Fruit fly (Drosophila melanogaster) whole organism, embryonic: ENCODE data around the gene CG1273.

Experiments
- Antp ChIP-seq: fragments of 200-800 bp; sonication (Bioruptor generic); optimal IDR thresholded peaks from 3 replicates; lab custom pipeline; 2016; ENCODE audit warnings: missing biosample characterization, missing genetic modification characterization
- Atf3 ChIP-seq: fragments of 200-800 bp; sonication (Bioruptor generic); optimal IDR thresholded peaks from 3 replicates; lab custom pipeline; 2016; ENCODE audit warnings: missing biosample characterization, missing genetic modification characterization
- Bteb2 ChIP-seq: fragments of 200-800 bp; sonication (Bioruptor generic); optimal IDR thresholded peaks from 2 replicates; lab custom pipeline; 2016; ENCODE audit warnings: missing biosample characterization, missing genetic modification characterization
- CG10267 ChIP-seq: fragments of 200-800 bp; sonication (Bioruptor generic); optimal IDR thresholded peaks from 2 replicates; lab custom pipeline; 2018; ENCODE audit warnings: missing biosample characterization, mild to moderate bottlenecking, missing genetic modification characterization, moderate library complexity
- CG10565 ChIP-seq: fragments of 200-800 bp; sonication (Bioruptor generic); optimal IDR thresholded peaks from 3 replicates; lab custom pipeline; 2016; ENCODE audit warnings: missing biosample characterization, mild to moderate bottlenecking, missing genetic modification characterization
- CG11085 ChIP-seq: fragments of 200-800 bp; sonication (Bioruptor generic); IDR thresholded peaks from 2 replicates; pipeline ENCODE4 v1.3.6; 2022; ENCODE audit warnings: missing biosample characterization, missing genetic modification characterization
- CG12744 ChIP-seq: fragments of 200-800 bp; sonication (Bioruptor generic); optimal IDR thresholded peaks from 2 replicates; lab custom pipeline; 2016; ENCODE audit warnings: missing biosample characterization, missing genetic modification characterization
- CG14014 ChIP-seq: fragments of 200-800 bp; sonication (Bioruptor generic); IDR thresholded peaks from 2 replicates; pipeline ENCODE4 v1.3.6; 2022; ENCODE audit warnings: missing biosample characterization, missing genetic modification characterization
- CG1529 ChIP-seq: fragments of 200-800 bp; sonication (Bioruptor generic); optimal IDR thresholded peaks from 3 replicates; lab custom pipeline; 2018; ENCODE audit warnings: missing biosample characterization, missing genetic modification characterization
- CG15601 ChIP-seq: fragments of 200-800 bp; sonication (Bioruptor generic); optimal IDR thresholded peaks from 3 replicates; lab custom pipeline; 2019; ENCODE audit warnings: missing biosample characterization, mild to moderate bottlenecking, missing genetic modification characterization, moderate library complexity
- CG1792 ChIP-seq: fragments of 200-800 bp; sonication (Bioruptor generic); optimal IDR thresholded peaks from 2 replicates; lab custom pipeline; 2016; ENCODE audit warnings: missing biosample characterization, missing genetic modification characterization
- CG2116 ChIP-seq: fragments of 200-800 bp; sonication (Bioruptor generic); optimal IDR thresholded peaks from 3 replicates; lab custom pipeline; 2018; ENCODE audit warnings: missing biosample characterization, mild to moderate bottlenecking, missing genetic modification characterization
- CG2889 ChIP-seq: fragments of 200-800 bp; sonication (Bioruptor generic); IDR thresholded peaks from 3 replicates; pipeline ENCODE4 v1.3.6; 2022; ENCODE audit warnings: missing biosample characterization, missing genetic modification characterization
- CG31388 ChIP-seq: fragments of 200-800 bp; sonication (Bioruptor generic); optimal IDR thresholded peaks from 2 replicates; lab custom pipeline; 2016; ENCODE audit warnings: missing biosample characterization, missing genetic modification characterization
- CG3726 ChIP-seq: fragments of 200-800 bp; sonication (Bioruptor generic); IDR thresholded peaks from 3 replicates; pipeline ENCODE4, ENCODE4 v1.3.6; 2022; ENCODE audit warnings: missing biosample characterization, missing genetic modification characterization
- CG4328 ChIP-seq: fragments of 200-800 bp; sonication (Bioruptor generic); optimal IDR thresholded peaks from 3 replicates; lab custom pipeline; 2017; ENCODE audit warnings: missing biosample characterization, missing genetic modification reagents, missing genetic modification characterization
- CG6175 ChIP-seq: fragments of 200-800 bp; sonication (Bioruptor generic); IDR thresholded peaks from 3 replicates; pipeline ENCODE4 v1.3.6; 2022; ENCODE audit warnings: missing biosample characterization, missing genetic modification characterization
- CG6765 ChIP-seq: fragments of 200-800 bp; sonication (Bioruptor generic); optimal IDR thresholded peaks from 3 replicates; lab custom pipeline; 2017; ENCODE audit warnings: missing biosample characterization, mild to moderate bottlenecking, missing genetic modification characterization
- CG8924 ChIP-seq: fragments of 200-800 bp; optimal IDR thresholded peaks from 3 replicates; lab custom pipeline; 2019; ENCODE audit warnings: missing biosample characterization, mild to moderate bottlenecking, missing genetic modification characterization, moderate library complexity
- CG8944 ChIP-seq: fragments of 200-800 bp; sonication (Bioruptor generic); optimal IDR thresholded peaks from 3 replicates; lab custom pipeline; 2016; ENCODE audit warnings: missing biosample characterization, missing genetic modification characterization
- CG9932 ChIP-seq: fragments of 200-800 bp; sonication (Bioruptor generic); IDR thresholded peaks from 2 replicates; pipeline ENCODE4 v1.3.6; 2022; ENCODE audit warnings: missing biosample characterization, missing genetic modification characterization
- CTCF ChIP-seq: fragments of 200-800 bp; sonication (Bioruptor generic); optimal IDR thresholded peaks from 2 replicates; lab custom pipeline; 2017; ENCODE audit warnings: missing biosample characterization, mild to moderate bottlenecking, missing genetic modification characterization, moderate library complexity
- Fer1 ChIP-seq: fragments of 200-800 bp; sonication (Bioruptor generic); optimal IDR thresholded peaks from 2 replicates; lab custom pipeline; 2017; ENCODE audit warnings: missing biosample characterization, mild to moderate bottlenecking, missing genetic modification characterization
- HLH3B ChIP-seq: fragments of 200-800 bp; sonication (Bioruptor generic); IDR thresholded peaks from 2 replicates; pipeline ENCODE4 v1.3.6; 2022; ENCODE audit warnings: missing biosample characterization, missing genetic modification characterization
- Hand ChIP-seq: fragments of 200-800 bp; sonication (Bioruptor generic); optimal IDR thresholded peaks from 2 replicates; lab custom pipeline; 2017; ENCODE audit warnings: mild to moderate bottlenecking, missing biosample characterization, missing genetic modification reagents, missing genetic modification characterization
- HmgZ ChIP-seq: fragments of 200-800 bp; sonication (Bioruptor generic); optimal IDR thresholded peaks from 2 replicates; lab custom pipeline; 2018; ENCODE audit warnings: missing biosample characterization, mild to moderate bottlenecking, missing genetic modification characterization
- Hmr ChIP-seq: fragments of 200-800 bp; sonication (Bioruptor generic); optimal IDR thresholded peaks from 3 replicates; lab custom pipeline; 2017; ENCODE audit warnings: mild to moderate bottlenecking, missing biosample characterization, missing genetic modification reagents, missing genetic modification characterization
- Hr51 ChIP-seq, 2 experiments: fragments of 200-800 bp; sonication (Bioruptor generic); optimal IDR thresholded peaks; 2 replicates in 1 of 2; 3 replicates in 1 of 2; lab custom pipeline; 2016 to 2018; ENCODE audit warnings: missing biosample characterization in 2 of 2, missing genetic modification characterization in 2 of 2, mild to moderate bottlenecking in 1 of 2, moderate library complexity in 1 of 2
- Hsf ChIP-seq: fragments of 200-800 bp; sonication (Bioruptor generic); optimal IDR thresholded peaks from 3 replicates; lab custom pipeline; 2016; ENCODE audit warnings: missing biosample characterization, missing genetic modification characterization
- MBD-R2 ChIP-seq: fragments of 200-800 bp; sonication (Bioruptor generic); IDR thresholded peaks from 2 replicates; pipeline ENCODE4 v1.3.6; 2022; ENCODE audit warnings: missing biosample characterization, missing genetic modification characterization
- Mad ChIP-seq: fragments of 200-800 bp; sonication (Bioruptor generic); optimal IDR thresholded peaks from 2 replicates; lab custom pipeline; 2016; ENCODE audit warnings: missing biosample characterization, missing genetic modification characterization
- Mrtf ChIP-seq: fragments of 200-800 bp; sonication (Bioruptor generic); IDR thresholded peaks from 3 replicates; pipeline ENCODE4 v1.3.6; 2022; ENCODE audit warnings: missing biosample characterization, missing genetic modification characterization
- NC2β ChIP-seq: fragments of 200-800 bp; sonication (Bioruptor generic); optimal IDR thresholded peaks from 2 replicates; lab custom pipeline; 2016; ENCODE audit warnings: missing biosample characterization, missing genetic modification characterization
- Stat92E ChIP-seq, 3 experiments: fragments of >200 bp in 2 of 3; fragments of 200-800 bp in 1 of 3; sonication (Bioruptor generic) in 1 of 3; optimal IDR thresholded peaks; 2 replicates each; lab custom pipeline; 2017 to 2019; ENCODE audit warnings: missing biosample characterization in 3 of 3, missing genetic modification characterization in 3 of 3, mild to moderate bottlenecking in 1 of 3, moderate library complexity in 1 of 3
- amos ChIP-seq: fragments of 200-800 bp; sonication (Bioruptor generic); IDR thresholded peaks from 2 replicates; pipeline ENCODE4 v1.3.6; 2022; ENCODE audit warnings: missing biosample characterization, missing genetic modification characterization; ENCODE audit not compliant: partially characterized antibody
- az2 ChIP-seq: fragments of 200-800 bp; sonication (Bioruptor generic); optimal IDR thresholded peaks from 3 replicates; lab custom pipeline; 2016; ENCODE audit warnings: missing biosample characterization, missing genetic modification characterization
- bbx ChIP-seq: fragments of 200-800 bp; sonication (Bioruptor generic); IDR thresholded peaks from 2 replicates; pipeline ENCODE4 v1.3.6; 2022; ENCODE audit warnings: missing biosample characterization, missing genetic modification characterization; ENCODE audit not compliant: partially characterized antibody
- chn ChIP-seq: fragments of 200-800 bp; sonication (Bioruptor generic); optimal IDR thresholded peaks from 2 replicates; lab custom pipeline; 2016; ENCODE audit warnings: missing biosample characterization, missing genetic modification characterization
- croc ChIP-seq: fragments of 200-800 bp; sonication (Bioruptor generic); conservative IDR thresholded peaks from 3 replicates; pipeline ENCODE4 v1.3.6; 2022; ENCODE audit warnings: missing biosample characterization, missing genetic modification characterization
- dm ChIP-seq: fragments of 200-800 bp; sonication (Bioruptor generic); optimal IDR thresholded peaks from 3 replicates; lab custom pipeline; 2016; ENCODE audit warnings: missing biosample characterization, missing genetic modification characterization
- ems ChIP-seq: fragments of 200-800 bp; sonication (Bioruptor generic); optimal IDR thresholded peaks from 3 replicates; lab custom pipeline; 2016; ENCODE audit warnings: missing biosample characterization, missing genetic modification characterization
- fru ChIP-seq: fragments of >200 bp; optimal IDR thresholded peaks from 2 replicates; lab custom pipeline; 2017
- ind ChIP-seq: fragments of 200-800 bp; sonication (Bioruptor generic); optimal IDR thresholded peaks from 3 replicates; lab custom pipeline; 2016; ENCODE audit warnings: missing biosample characterization, missing genetic modification characterization
- lab ChIP-seq: fragments of 200-800 bp; sonication (Bioruptor generic); optimal IDR thresholded peaks from 3 replicates; lab custom pipeline; 2017; ENCODE audit warnings: missing biosample characterization, missing genetic modification characterization, mild to moderate bottlenecking, moderate library complexity, missing genetic modification reagents
- lbe ChIP-seq: fragments of 200-800 bp; sonication (Bioruptor generic); optimal IDR thresholded peaks from 2 replicates; lab custom pipeline; 2016; ENCODE audit warnings: missing biosample characterization, mild to moderate bottlenecking, missing genetic modification characterization
- mam ChIP-seq: fragments of 200-800 bp; sonication (Bioruptor generic); optimal IDR thresholded peaks from 3 replicates; lab custom pipeline; 2016; ENCODE audit warnings: missing biosample characterization, missing genetic modification characterization
- pzg ChIP-seq: fragments of 200-800 bp; sonication (Bioruptor generic); optimal IDR thresholded peaks from 3 replicates; lab custom pipeline; 2018; ENCODE audit warnings: missing biosample characterization, mild to moderate bottlenecking, missing genetic modification characterization, moderate library complexity
- repo ChIP-seq: fragments of 200-800 bp; sonication (Bioruptor generic); optimal IDR thresholded peaks from 2 replicates; lab custom pipeline; 2016; ENCODE audit warnings: missing biosample characterization, missing genetic modification characterization
- tin ChIP-seq: fragments of 200-800 bp; sonication (Bioruptor generic); optimal IDR thresholded peaks from 3 replicates; lab custom pipeline; 2016; ENCODE audit warnings: missing biosample characterization, missing genetic modification characterization
- tio ChIP-seq: fragments of 200-800 bp; sonication (Bioruptor generic); optimal IDR thresholded peaks from 2 replicates; lab custom pipeline; 2017; ENCODE audit warnings: missing biosample characterization, missing genetic modification characterization, inconsistent platforms
- zen ChIP-seq: fragments of 200-800 bp; sonication (Bioruptor generic); optimal IDR thresholded peaks from 3 replicates; lab custom pipeline; 2018; ENCODE audit warnings: missing biosample characterization, mild to moderate bottlenecking, missing genetic modification characterization, moderate library complexity
- zfh1 ChIP-seq: fragments of 200-800 bp; sonication (Bioruptor generic); IDR thresholded peaks from 3 replicates; pipeline ENCODE4 v1.3.6; 2022; ENCODE audit warnings: missing biosample characterization, missing genetic modification characterization

CG1273 gene

DNA sequence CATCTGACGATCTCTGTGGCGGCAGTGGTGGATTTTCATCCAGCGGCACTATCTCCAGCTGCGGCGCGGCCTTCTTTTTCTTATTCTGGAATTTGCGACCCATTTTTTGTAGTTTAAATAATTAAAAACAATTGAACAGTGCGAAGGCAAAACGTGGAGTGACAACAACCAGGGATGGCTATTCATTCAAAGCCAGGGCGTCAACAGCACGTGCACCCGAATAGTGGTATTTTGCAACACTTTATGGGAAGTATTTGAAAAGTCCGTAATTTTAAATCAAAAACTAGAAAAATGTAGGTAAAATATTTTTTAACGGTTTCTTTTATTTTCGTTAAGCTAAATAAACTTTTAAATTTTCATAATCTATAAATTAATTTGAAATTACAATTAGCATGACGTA is 19.1 kb downstream of the CG1273 start, which contains the start of gene CG11583 (continued):
- TF ChIP-seq HmgZ (tag; lab: Kevin White, UChicago) (peak; percentile 52), mam (GFP tag; lab: Kevin White, UChicago) (peak; percentile 69), CTCF (GFP tag; lab: Kevin White, UChicago) (peak; percentile 36), az2 (GFP tag; lab: Kevin White, UChicago) (peak; percentile 3), HLH3B (GFP tag; lab: Robert Waterston, UW) (no peak), Atf3 (GFP tag; lab: Kevin White, UChicago) (no peak), CG8944 (GFP tag; lab: Kevin White, UChicago) (peak; percentile 45), CG6175 (0 out of 3 replicates have a peak, but pooled peaks have one; percentile 26), NC2β (GFP tag; lab: Kevin White, UChicago) (peak; percentile 57), zfh1 (no peak), Antp (GFP tag; lab: Kevin White, UChicago) (peak; percentile 44), MBD-R2 (GFP tag; lab: Robert Waterston, UW) (peak; percentile 89), bbx (GFP tag; lab: Robert Waterston, UW) (0 out of 2 replicates have a peak, but pooled peaks have one; percentile 8), CG2116 (peak; percentile 23), CG31388 (GFP tag; lab: Kevin White, UChicago) (no peak), CG6765 (GFP tag; lab: Kevin White, UChicago) (no peak), CG10267 (tag; lab: Kevin White, UChicago) (peak; percentile 96), CG12744 (peak; percentile 35), CG4328 (GFP tag; lab: Kevin White, UChicago) (no peak), tio (no peak), CG2889 (GFP tag; lab: Robert Waterston, UW) (no peak), CG8924 (tag; lab: Kevin White, UChicago) (peak; percentile 21), CG1792 (GFP tag; lab: Kevin White, UChicago) (peak; percentile 57), zen (tag; lab: Kevin White, UChicago) (peak; percentile 8), lbe (peak; percentile 39), Mad (peak; percentile 24), Hmr (no peak), CG14014 (GFP tag; lab: Robert Waterston, UW) (peak; percentile 25; the same call in 1 of the 2 replicates), Mrtf (GFP tag; lab: Robert Waterston, UW) (no peak), Stat92E (GFP tag; optimal IDR thresholded peaks at IDR 0.05; lab: Kevin White, UChicago) (peak in 1 of 3 experiments; percentile 55), lab (GFP tag; lab: Kevin White, UChicago) (no peak), tin (GFP tag; lab: Kevin White, UChicago) (peak; percentile 35), amos (GFP tag; lab: Robert Waterston, UW) (peak; percentile 14; the same call in 1 of the 2 replicates), CG10565 (no peak), Hand (GFP tag; lab: Kevin White, UChicago) (no peak), pzg (GFP tag; lab: Kevin White, UChicago) (peak; percentile 76), repo (GFP tag; lab: Kevin White, UChicago) (peak; percentile 14), CG11085 (GFP tag; lab: Robert Waterston, UW) (no peak), Bteb2 (peak; percentile 8), CG9932 (GFP tag; lab: Robert Waterston, UW) (peak; percentile 61), dm (peak; percentile 99), CG3726 (GFP tag; lab: Robert Waterston, UW) (no peak), ems (peak; percentile 50), Hr51 (GFP tag; optimal IDR thresholded peaks at IDR 0.05; lab: Kevin White, UChicago) (peak in 1 of 2 experiments; percentile 32), croc (GFP tag; lab: Robert Waterston, UW) (no peak), CG15601 (tag; lab: Kevin White, UChicago) (peak; percentile 28), Hsf (peak; percentile 18), CG1529 (GFP tag; lab: Kevin White, UChicago) (no peak), chn (peak; percentile 38), ind (GFP tag; lab: Kevin White, UChicago) (peak; percentile 36), fru (lab: Kevin White, UChicago) (no peak), Fer1 (GFP tag; lab: Kevin White, UChicago) (peak; percentile 42)
